Fruit fly (Drosophila melanogaster) whole organism, embryonic: ENCODE data around the gene CG13369.

Source experiments
- Antp ChIP-seq: fragments of 200-800 bp; sonication (Bioruptor generic); optimal IDR thresholded peaks from 3 replicates; lab custom pipeline; 2016; ENCODE audit warnings: missing biosample characterization, missing genetic modification characterization
- Awh ChIP-seq: fragments of 200-800 bp; sonication (Bioruptor generic); IDR thresholded peaks from 2 replicates; pipeline ENCODE4, ENCODE4 v1.3.6; 2022; ENCODE audit warnings: missing biosample characterization, missing genetic modification characterization
- CG10959 ChIP-seq: fragments of 200-800 bp; sonication (Bioruptor generic); IDR thresholded peaks from 2 replicates; pipeline ENCODE4 v1.3.6; 2022; ENCODE audit warnings: missing biosample characterization, missing genetic modification characterization
- CG11696 ChIP-seq: fragments of 200-800 bp; sonication (Bioruptor generic); IDR thresholded peaks from 2 replicates; pipeline ENCODE4 v1.3.6; 2022; ENCODE audit warnings: missing biosample characterization, missing genetic modification characterization
- CG12219 ChIP-seq: fragments of 200-800 bp; sonication (Bioruptor generic); optimal IDR thresholded peaks from 3 replicates; lab custom pipeline; 2018; ENCODE audit warnings: missing biosample characterization, mild to moderate bottlenecking, missing genetic modification characterization
- CG13287 ChIP-seq: fragments of 200-800 bp; sonication (Bioruptor generic); IDR thresholded peaks from 2 replicates; pipeline ENCODE4 v1.3.6; 2022; ENCODE audit warnings: missing biosample characterization, missing genetic modification characterization; ENCODE audit not compliant: partially characterized antibody
- CG14014 ChIP-seq: fragments of 200-800 bp; sonication (Bioruptor generic); IDR thresholded peaks from 2 replicates; pipeline ENCODE4 v1.3.6; 2022; ENCODE audit warnings: missing biosample characterization, missing genetic modification characterization
- CG1603 ChIP-seq: fragments of 200-800 bp; sonication (Bioruptor generic); optimal IDR thresholded peaks from 2 replicates; lab custom pipeline; 2019; ENCODE audit warnings: missing biosample characterization, mild to moderate bottlenecking, missing genetic modification characterization, moderate library complexity
- CG16813 ChIP-seq: fragments of 200-800 bp; sonication (Bioruptor generic); IDR thresholded peaks from 3 replicates; pipeline ENCODE4 v1.3.6; 2022; ENCODE audit warnings: missing biosample characterization, missing genetic modification characterization; ENCODE audit not compliant: partially characterized antibody
- CG18011 ChIP-seq: fragments of 200-800 bp; sonication (Bioruptor generic); optimal IDR thresholded peaks from 2 replicates; lab custom pipeline; 2017; ENCODE audit warnings: missing biosample characterization, missing genetic modification characterization, mild to moderate bottlenecking, moderate library complexity, missing genotype
- CG18599 ChIP-seq: fragments of 200-800 bp; sonication (Bioruptor generic); optimal IDR thresholded peaks from 3 replicates; lab custom pipeline; 2017; ENCODE audit warnings: missing biosample characterization, missing genetic modification characterization, mild to moderate bottlenecking, moderate library complexity, missing genetic modification reagents
- CG2678 ChIP-seq: fragments of 200-800 bp; sonication (Bioruptor generic); optimal IDR thresholded peaks from 3 replicates; lab custom pipeline; 2019; ENCODE audit warnings: missing biosample characterization, mild to moderate bottlenecking, missing genetic modification characterization, moderate library complexity
- CG2875 ChIP-seq: fragments of 200-800 bp; sonication (Bioruptor generic); optimal IDR thresholded peaks from 2 replicates; lab custom pipeline; 2017; ENCODE audit warnings: missing biosample characterization, mild to moderate bottlenecking, missing genetic modification characterization, missing genetic modification reagents
- CG30020 ChIP-seq: fragments of 200-800 bp; optimal IDR thresholded peaks from 2 replicates; lab custom pipeline; 2019; ENCODE audit warnings: missing biosample characterization, mild to moderate bottlenecking, missing genetic modification characterization, moderate library complexity
- CG30403 ChIP-seq: fragments of 200-800 bp; sonication (Bioruptor generic); optimal IDR thresholded peaks from 3 replicates; lab custom pipeline; 2016; ENCODE audit warnings: missing biosample characterization, missing genetic modification characterization
- CG43689 ChIP-seq: fragments of 200-800 bp; sonication (Bioruptor generic); IDR thresholded peaks from 2 replicates; pipeline ENCODE4 v1.3.6; 2022; ENCODE audit warnings: missing biosample characterization, missing genetic modification characterization
- CG7987 ChIP-seq: fragments of 200-800 bp; sonication (Bioruptor generic); optimal IDR thresholded peaks from 2 replicates; lab custom pipeline; 2018; ENCODE audit warnings: missing biosample characterization, mild to moderate bottlenecking, missing genetic modification characterization, moderate library complexity
- CG8281 ChIP-seq: fragments of 200-800 bp; sonication (Bioruptor generic); optimal IDR thresholded peaks from 2 replicates; lab custom pipeline; 2018; ENCODE audit warnings: missing biosample characterization, mild to moderate bottlenecking, missing genetic modification characterization, moderate library complexity
- CG9797 ChIP-seq: fragments of 200-800 bp; sonication (Bioruptor generic); optimal IDR thresholded peaks from 3 replicates; lab custom pipeline; 2018; ENCODE audit warnings: missing biosample characterization, mild to moderate bottlenecking, missing genetic modification characterization
- CHES-1-like ChIP-seq: fragments of 200-800 bp; sonication (Bioruptor generic); optimal IDR thresholded peaks from 2 replicates; lab custom pipeline; 2016; ENCODE audit warnings: missing biosample characterization, missing genetic modification characterization
- CTCF ChIP-seq: fragments of 200-800 bp; sonication (Bioruptor generic); optimal IDR thresholded peaks from 2 replicates; lab custom pipeline; 2017; ENCODE audit warnings: missing biosample characterization, mild to moderate bottlenecking, missing genetic modification characterization, moderate library complexity
- Camta ChIP-seq: fragments of 200-800 bp; sonication (Bioruptor generic); optimal IDR thresholded peaks from 2 replicates; lab custom pipeline; 2016; ENCODE audit warnings: missing biosample characterization, missing genetic modification characterization
- D ChIP-seq, 2 experiments: fragments of 200-800 bp in 1 of 2; fragments of >200 bp in 1 of 2; sonication (Bioruptor generic) in 1 of 2; optimal IDR thresholded peaks; 2 replicates in 1 of 2; 3 replicates in 1 of 2; lab custom pipeline; 2017; ENCODE audit warnings: mild to moderate bottlenecking in 1 of 2, missing biosample characterization in 1 of 2, missing genetic modification characterization in 1 of 2, missing genetic modification reagents in 1 of 2
- Fer3 ChIP-seq: fragments of 200-800 bp; sonication (Bioruptor generic); optimal IDR thresholded peaks from 2 replicates; lab custom pipeline; 2018; ENCODE audit warnings: missing biosample characterization, mild to moderate bottlenecking, missing genetic modification characterization, moderate library complexity
- Hand ChIP-seq: fragments of 200-800 bp; sonication (Bioruptor generic); optimal IDR thresholded peaks from 2 replicates; lab custom pipeline; 2017; ENCODE audit warnings: mild to moderate bottlenecking, missing biosample characterization, missing genetic modification reagents, missing genetic modification characterization
- Lim3 ChIP-seq: fragments of 200-800 bp; sonication (Bioruptor generic); IDR thresholded peaks from 2 replicates; pipeline ENCODE4 v1.3.6; 2022; ENCODE audit warnings: missing biosample characterization, missing genetic modification characterization
- Myb ChIP-seq: fragments of 200-800 bp; sonication (Bioruptor generic); optimal IDR thresholded peaks from 2 replicates; lab custom pipeline; 2016; ENCODE audit warnings: missing biosample characterization, missing genetic modification characterization
- Poxn ChIP-seq: fragments of 200-800 bp; sonication (Bioruptor generic); IDR thresholded peaks from 2 replicates; pipeline ENCODE4 v1.3.6; 2022; ENCODE audit warnings: missing biosample characterization, missing genetic modification characterization
- Rx ChIP-seq: fragments of 200-800 bp; sonication (Bioruptor generic); IDR thresholded peaks from 2 replicates; pipeline ENCODE4 v1.3.6; 2022; ENCODE audit warnings: missing biosample characterization, missing genetic modification characterization
- Scr ChIP-seq: fragments of 200-800 bp; sonication (Bioruptor generic); IDR thresholded peaks from 2 replicates; pipeline ENCODE4 v1.3.6; 2022; ENCODE audit warnings: missing biosample characterization, missing genetic modification characterization; ENCODE audit not compliant: partially characterized antibody
- al ChIP-seq: fragments of 200-800 bp; sonication (Bioruptor generic); IDR thresholded peaks from 2 replicates; pipeline ENCODE4 v1.3.6; 2022; ENCODE audit warnings: missing biosample characterization, missing genetic modification characterization
- amos ChIP-seq: fragments of 200-800 bp; sonication (Bioruptor generic); IDR thresholded peaks from 2 replicates; pipeline ENCODE4 v1.3.6; 2022; ENCODE audit warnings: missing biosample characterization, missing genetic modification characterization; ENCODE audit not compliant: partially characterized antibody
- chinmo ChIP-seq: fragments of 200-800 bp; sonication (Bioruptor generic); IDR thresholded peaks from 4 replicates; pipeline ENCODE4 v1.3.6; 2022; ENCODE audit warnings: missing biosample characterization, missing genetic modification characterization; ENCODE audit not compliant: partially characterized antibody
- emc ChIP-seq: fragments of 200-800 bp; sonication (Bioruptor generic); optimal IDR thresholded peaks from 2 replicates; lab custom pipeline; 2016; ENCODE audit warnings: missing biosample characterization, missing genetic modification characterization
- hb ChIP-seq: fragments of 200-800 bp; sonication (Bioruptor generic); IDR thresholded peaks from 3 replicates; pipeline ENCODE4 v1.3.6; 2022; ENCODE audit warnings: missing biosample characterization, missing genetic modification characterization; ENCODE audit not compliant: partially characterized antibody
- jumu ChIP-seq: fragments of 200-800 bp; sonication (Bioruptor generic); optimal IDR thresholded peaks from 3 replicates; lab custom pipeline; 2016; ENCODE audit warnings: missing biosample characterization, missing genetic modification characterization
- kay ChIP-seq: fragments of 200-800 bp; sonication (Bioruptor generic); optimal IDR thresholded peaks from 2 replicates; lab custom pipeline; 2016; ENCODE audit warnings: missing biosample characterization, missing genetic modification characterization
- klu ChIP-seq: fragments of 200-800 bp; sonication (Bioruptor generic); IDR thresholded peaks from 2 replicates; pipeline ENCODE4 v1.3.6; 2022; ENCODE audit warnings: missing biosample characterization, missing genetic modification characterization
- pita ChIP-seq: fragments of 200-800 bp; sonication (Bioruptor generic); optimal IDR thresholded peaks from 2 replicates; lab custom pipeline; 2017; ENCODE audit warnings: missing biosample characterization, mild to moderate bottlenecking, missing genetic modification characterization
- pros ChIP-seq: fragments of 200-800 bp; sonication (Bioruptor generic); optimal IDR thresholded peaks from 3 replicates; lab custom pipeline; 2019; ENCODE audit warnings: missing biosample characterization, mild to moderate bottlenecking, missing genetic modification characterization, moderate library complexity
- pum ChIP-seq: fragments of 200-800 bp; sonication (Bioruptor generic); optimal IDR thresholded peaks from 2 replicates; lab custom pipeline; 2016; ENCODE audit warnings: missing biosample characterization, missing genetic modification characterization
- repo ChIP-seq: fragments of 200-800 bp; sonication (Bioruptor generic); optimal IDR thresholded peaks from 2 replicates; lab custom pipeline; 2016; ENCODE audit warnings: missing biosample characterization, missing genetic modification characterization
- ro ChIP-seq: fragments of 200-800 bp; sonication (Bioruptor generic); IDR thresholded peaks from 2 replicates; pipeline ENCODE4 v1.3.6; 2022; ENCODE audit warnings: missing biosample characterization, missing genetic modification characterization
- sens ChIP-seq: fragments of 200-800 bp; sonication (Bioruptor generic); peaks from one replicate; lab custom pipeline; 2016; ENCODE audit warnings: missing biosample characterization, missing genetic modification characterization
- sima ChIP-seq: fragments of 200-800 bp; sonication (Bioruptor generic); optimal IDR thresholded peaks from 2 replicates; lab custom pipeline; 2016; ENCODE audit warnings: missing biosample characterization, missing genetic modification characterization
- so ChIP-seq: fragments of 200-800 bp; sonication (Bioruptor generic); IDR thresholded peaks from 3 replicates; pipeline ENCODE4 v1.3.6; 2022; ENCODE audit warnings: missing biosample characterization, missing genetic modification characterization
- twi ChIP-seq: fragments of 200-800 bp; optimal IDR thresholded peaks from 2 replicates; lab custom pipeline; 2019; ENCODE audit warnings: missing biosample characterization, mild to moderate bottlenecking, missing genetic modification characterization, moderate library complexity
- vvl ChIP-seq: fragments of 200-800 bp; sonication (Bioruptor generic); IDR thresholded peaks from 2 replicates; pipeline ENCODE4 v1.3.6; 2022; ENCODE audit warnings: missing biosample characterization, missing genetic modification characterization
- yki ChIP-seq: fragments of >200 bp; optimal IDR thresholded peaks from 3 replicates; lab custom pipeline; 2018

The CG13369 gene

dm6 chrX:636606-637530, 13.6 kb downstream of the CG13369 start (continued):
- TF ChIP-seq chinmo (GFP tag; lab: Robert Waterston, UW) (peak; percentile 94), Fer3 (tag; lab: Kevin White, UChicago) (no peak), sima (GFP tag; lab: Kevin White, UChicago) (no peak), jumu (no peak), amos (no peak), Awh (GFP tag; lab: Robert Waterston, UW) (no peak), CG16813 (GFP tag; lab: Robert Waterston, UW) (0 out of 3 replicates have a peak, but pooled peaks have one; percentile 8), sens (GFP tag; lab: Kevin White, UChicago) (peak; percentile 86), kay (GFP tag; lab: Kevin White, UChicago) (no peak), D (optimal IDR thresholded peaks at IDR 0.05; lab: Kevin White, UChicago) (no peak), D (GFP tag; optimal IDR thresholded peaks at IDR 0.05; lab: Kevin White, UChicago) (no peak), CG2678 (no peak), CG8281 (tag; lab: Kevin White, UChicago) (no peak), al (GFP tag; lab: Robert Waterston, UW) (no peak), Camta (GFP tag; lab: Kevin White, UChicago) (no peak), Myb (GFP tag; lab: Kevin White, UChicago) (no peak), CG1603 (tag; lab: Kevin White, UChicago) (no peak), Hand (GFP tag; lab: Kevin White, UChicago) (no peak), hb (GFP tag; lab: Robert Waterston, UW) (no peak), ro (GFP tag; lab: Robert Waterston, UW) (no peak), CG18011 (GFP tag; lab: Kevin White, UChicago) (no peak), CG2875 (GFP tag; lab: Kevin White, UChicago) (no peak), Poxn (GFP tag; lab: Robert Waterston, UW) (no peak), Scr (GFP tag; lab: Robert Waterston, UW) (no peak), klu (GFP tag; lab: Robert Waterston, UW) (no peak), pita (GFP tag; lab: Kevin White, UChicago) (no peak), CG10959 (no peak), CTCF (peak; percentile 4), vvl (peak; percentile 27; the same call in 1 of the 2 replicates), CG13287 (GFP tag; lab: Robert Waterston, UW) (no peak; the same call in 1 of the 2 replicates), pros (GFP tag; lab: Kevin White, UChicago) (peak; percentile 33), so (GFP tag; lab: Robert Waterston, UW) (no peak), Antp (GFP tag; lab: Kevin White, UChicago) (no peak), emc (GFP tag; lab: Kevin White, UChicago) (no peak), twi (tag; lab: Kevin White, UChicago) (peak; percentile 36), CG11696 (GFP tag; lab: Robert Waterston, UW) (no peak), Rx (GFP tag; lab: Robert Waterston, UW) (no peak), CG18599 (GFP tag; lab: Kevin White, UChicago) (no peak), CG12219 (GFP tag; lab: Kevin White, UChicago) (no peak), CG14014 (GFP tag; lab: Robert Waterston, UW) (no peak), CG30403 (no peak), CHES-1-like (no peak), CG30020 (tag; lab: Kevin White, UChicago) (no peak), repo (GFP tag; lab: Kevin White, UChicago) (no peak), Lim3 (GFP tag; lab: Robert Waterston, UW) (no peak), yki (lab: Kevin White, UChicago) (no peak), pum (GFP tag; lab: Kevin White, UChicago) (no peak), CG43689 (GFP tag; lab: Robert Waterston, UW) (no peak), CG9797 (GFP tag; lab: Kevin White, UChicago) (no peak), CG7987 (peak; percentile 23)
